Fruit fly (Drosophila melanogaster): Measurements from ENCODE around the gene Rop.

Gene Rop

DNA sequence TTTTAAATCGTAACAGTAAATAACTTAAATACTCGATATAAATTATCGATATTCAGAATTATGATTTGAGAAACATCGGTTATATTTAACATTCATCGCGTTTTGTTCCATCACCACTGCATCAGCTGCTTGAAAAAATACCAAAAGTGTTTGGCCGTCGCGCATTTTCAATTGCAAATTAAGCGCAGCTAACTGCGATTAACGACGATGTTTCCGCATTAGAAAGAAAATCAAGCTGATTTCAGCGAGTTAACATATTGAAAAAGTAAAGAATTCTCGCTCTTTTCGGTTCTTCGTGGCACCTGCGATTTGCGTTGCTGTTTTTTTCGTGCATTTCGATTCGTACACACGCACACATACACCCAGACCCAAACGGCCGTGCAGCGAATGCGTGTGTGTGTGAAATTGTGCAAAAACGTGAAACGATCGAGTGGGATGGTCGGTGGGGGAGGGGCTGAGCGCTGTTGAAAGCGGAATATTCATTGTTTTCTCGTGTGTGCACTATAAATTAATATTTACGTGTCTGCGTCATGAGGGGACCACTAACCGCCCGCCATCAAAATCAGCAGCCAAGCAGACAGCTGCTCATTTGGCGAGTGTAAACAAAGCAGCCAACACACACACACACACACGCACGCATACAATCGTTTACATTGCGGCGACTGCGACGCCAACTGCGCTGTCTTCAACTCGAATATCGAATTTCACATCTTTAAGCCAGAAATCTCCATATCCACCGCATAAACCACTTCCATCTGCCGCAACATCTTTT lies 30.5 kb downstream of the Rop start, which contains the start of gene Ack (continued):
- TF ChIP-seq Hmr (GFP tag; optimal IDR thresholded peaks at IDR 0.05) (no peak), CG4617 (GFP tag; optimal IDR thresholded peaks at IDR 0.05; ENCODE audit: borderline replicate concordance) (peak; percentile 66), rib (GFP tag; IDR thresholded peaks at IDR 0.05) (no peak), ash1 (GFP tag; optimal IDR thresholded peaks at IDR 0.05) (no peak), Elba2 (GFP tag; optimal IDR thresholded peaks at IDR 0.05) (no peak), C15 (GFP tag; IDR thresholded peaks at IDR 0.05) (no peak), repo (GFP tag; optimal IDR thresholded peaks at IDR 0.05) (no peak), gcm2 (GFP tag; optimal IDR thresholded peaks at IDR 0.05) (no peak), CG7556 (GFP tag; optimal IDR thresholded peaks at IDR 0.05) (no peak), gsb (GFP tag; IDR thresholded peaks at IDR 0.05) (no peak), inv (GFP tag; IDR thresholded peaks at IDR 0.05; ENCODE audit: partially characterized antibody) (peak; percentile 78), grau (tag; optimal IDR thresholded peaks at IDR 0.05) (no peak), fu2 (GFP tag; optimal IDR thresholded peaks at IDR 0.05) (no peak), mam (GFP tag; optimal IDR thresholded peaks at IDR 0.05) (no peak), sr (GFP tag; IDR thresholded peaks at IDR 0.05) (peak; percentile 40; the same call in 1 of the 3 replicates), CG7839 (tag; optimal IDR thresholded peaks at IDR 0.05) (no peak), CG13424 (tag; optimal IDR thresholded peaks at IDR 0.05) (no peak), CG9876 (GFP tag; optimal IDR thresholded peaks at IDR 0.05) (no peak), CG8944 (GFP tag; optimal IDR thresholded peaks at IDR 0.05) (no peak), schlank (tag; optimal IDR thresholded peaks at IDR 0.05) (no peak), kah (GFP tag; optimal IDR thresholded peaks at IDR 0.05) (no peak), sens-2 (GFP tag; IDR thresholded peaks at IDR 0.05) (no peak), CG32532 (GFP tag; IDR thresholded peaks at IDR 0.05) (no peak), Max (GFP tag; optimal IDR thresholded peaks at IDR 0.05) (no peak), tna (GFP tag; IDR thresholded peaks at IDR 0.05; ENCODE audit: partially characterized antibody) (peak; percentile 51), Trl (optimal IDR thresholded peaks at IDR 0.05) (no peak), Trl (GFP tag; optimal IDR thresholded peaks at IDR 0.05) (no peak), ap (GFP tag; IDR thresholded peaks at IDR 0.05) (no peak), CG33557 (GFP tag; optimal IDR thresholded peaks at IDR 0.05) (no peak), CG18476 (GFP tag; optimal IDR thresholded peaks at IDR 0.05) (no peak), Atf6 (GFP tag; IDR thresholded peaks at IDR 0.05) (no peak), CG9932 (GFP tag; IDR thresholded peaks at IDR 0.05) (peak; percentile 23; the same call in 1 of the 2 replicates), Ets97D (GFP tag; optimal IDR thresholded peaks at IDR 0.05) (peak; percentile 22), CG12219 (GFP tag; optimal IDR thresholded peaks at IDR 0.05) (no peak), bcd (GFP tag; optimal IDR thresholded peaks at IDR 0.05) (no peak), CG12155 (GFP tag; optimal IDR thresholded peaks at IDR 0.05) (no peak), Meics (GFP tag; optimal IDR thresholded peaks at IDR 0.05) (no peak), Sry-β (GFP tag; optimal IDR thresholded peaks at IDR 0.05) (no peak), CG10321 (GFP tag; IDR thresholded peaks at IDR 0.05) (no peak), CG8281 (tag; optimal IDR thresholded peaks at IDR 0.05) (no peak), unpg (GFP tag; optimal IDR thresholded peaks at IDR 0.05) (no peak), twi (tag; optimal IDR thresholded peaks at IDR 0.05) (no peak), CG12744 (GFP tag; optimal IDR thresholded peaks at IDR 0.05) (no peak), BEAF-32 (GFP tag; optimal IDR thresholded peaks at IDR 0.05) (peak; percentile 88), Lhr (GFP tag; optimal IDR thresholded peaks at IDR 0.05) (no peak), Bteb2 (GFP tag; optimal IDR thresholded peaks at IDR 0.05) (no peak), Fer3 (tag; optimal IDR thresholded peaks at IDR 0.05) (no peak), toy (GFP tag; IDR thresholded peaks at IDR 0.05) (no peak), CG10959 (GFP tag; IDR thresholded peaks at IDR 0.05) (no peak), Kr (GFP tag; optimal IDR thresholded peaks at IDR 0.05) (no peak), CG6272 (GFP tag; IDR thresholded peaks at IDR 0.05) (no peak)
